Fruit fly (Drosophila melanogaster) whole organism, pupa: ENCODE data around the gene CG13023.
"Not testable (repeated sequence)": the region's sequence is repeated elsewhere in the genome, so short reads cannot be mapped to it uniquely, and the experiment has no call there.

Experiments
- CG10348 ChIP-seq: fragments of 200-800 bp; sonication (Bioruptor generic); IDR thresholded peaks from 2 replicates; pipeline ENCODE4 v1.3.6; 2022; ENCODE audit warnings: missing biosample characterization, missing genetic modification characterization
- CG12605 ChIP-seq: fragments of 200-800 bp; sonication (Bioruptor generic); IDR thresholded peaks from 2 replicates; pipeline ENCODE4 v1.3.6; 2022; ENCODE audit warnings: missing biosample characterization, missing genetic modification characterization
- CG13204 ChIP-seq: fragments of 200-800 bp; sonication (Bioruptor generic); optimal IDR thresholded peaks from 2 replicates; lab custom pipeline; 2018; ENCODE audit warnings: missing biosample characterization, mild to moderate bottlenecking, missing genetic modification characterization, moderate library complexity
- CG14655 ChIP-seq: fragments of 200-800 bp; sonication (Bioruptor generic); optimal IDR thresholded peaks from 3 replicates; lab custom pipeline; 2017; ENCODE audit warnings: mild to moderate bottlenecking, missing biosample characterization, missing genetic modification reagents, missing genetic modification characterization
- CG15710 ChIP-seq: fragments of 200-800 bp; sonication (Bioruptor generic); optimal IDR thresholded peaks from 2 replicates; lab custom pipeline; 2018; ENCODE audit warnings: missing biosample characterization, mild to moderate bottlenecking, missing genetic modification characterization, moderate library complexity
- CG17806 ChIP-seq: fragments of 200-800 bp; sonication (Bioruptor generic); optimal IDR thresholded peaks from 2 replicates; lab custom pipeline; 2018; ENCODE audit warnings: missing biosample characterization, mild to moderate bottlenecking, missing genetic modification characterization, moderate library complexity
- CG32121 ChIP-seq: fragments of 200-800 bp; sonication (Bioruptor generic); IDR thresholded peaks from 2 replicates; pipeline ENCODE4 v1.3.6; 2022; ENCODE audit warnings: missing biosample characterization, missing genetic modification characterization
- CG34367 ChIP-seq: fragments of 200-800 bp; sonication (Bioruptor generic); optimal IDR thresholded peaks from 2 replicates; lab custom pipeline; 2018; ENCODE audit warnings: missing biosample characterization, mild to moderate bottlenecking, missing genetic modification characterization
- CG4496 ChIP-seq: fragments of 200-800 bp; sonication (Bioruptor generic); IDR thresholded peaks from 3 replicates; pipeline ENCODE4 v1.3.6; 2022; ENCODE audit warnings: missing biosample characterization, missing genetic modification characterization
- CG8159 ChIP-seq: fragments of 200-800 bp; sonication (Bioruptor generic); optimal IDR thresholded peaks from 3 replicates; lab custom pipeline; 2018; ENCODE audit warnings: missing biosample characterization, mild to moderate bottlenecking, missing genetic modification characterization, moderate library complexity
- CG8301 ChIP-seq: fragments of 200-800 bp; sonication (Bioruptor generic); optimal IDR thresholded peaks from 2 replicates; lab custom pipeline; 2018; ENCODE audit warnings: missing biosample characterization, mild to moderate bottlenecking, missing genetic modification characterization
- CG9948 ChIP-seq: fragments of 200-800 bp; sonication (Bioruptor generic); optimal IDR thresholded peaks from 2 replicates; lab custom pipeline; 2018; ENCODE audit warnings: missing biosample characterization, mild to moderate bottlenecking, missing genetic modification characterization, moderate library complexity
- EcR ChIP-seq: fragments of 200-800 bp; sonication (Bioruptor generic); optimal IDR thresholded peaks from 3 replicates; lab custom pipeline; 2019; ENCODE audit warnings: missing biosample characterization, missing genetic modification characterization, mild to moderate bottlenecking, moderate library complexity, missing genetic modification reagents
- Ets98B ChIP-seq: fragments of 200-800 bp; sonication (Bioruptor generic); IDR thresholded peaks from 2 replicates; pipeline ENCODE4 v1.3.6; 2022; ENCODE audit warnings: missing biosample characterization, missing genetic modification characterization
- Pif1A ChIP-seq: fragments of 200-800 bp; sonication (Bioruptor generic); optimal IDR thresholded peaks from 3 replicates; lab custom pipeline; 2016; ENCODE audit warnings: missing biosample characterization, missing genetic modification characterization
- Pif1B ChIP-seq: fragments of 200-800 bp; sonication (Bioruptor generic); optimal IDR thresholded peaks from 3 replicates; lab custom pipeline; 2016; ENCODE audit warnings: missing biosample characterization, missing genetic modification characterization
- Snoo ChIP-seq: fragments of 200-800 bp; sonication (Bioruptor generic); optimal IDR thresholded peaks from 3 replicates; lab custom pipeline; 2017; ENCODE audit warnings: missing biosample characterization, mild to moderate bottlenecking, missing genetic modification characterization, inconsistent platforms
- fd96Ca ChIP-seq: fragments of 200-800 bp; sonication (Bioruptor generic); IDR thresholded peaks from 3 replicates; pipeline ENCODE4 v1.3.6; 2022; ENCODE audit warnings: missing biosample characterization, missing genetic modification characterization
- gl ChIP-seq: fragments of 200-800 bp; sonication (Bioruptor generic); optimal IDR thresholded peaks from 2 replicates; lab custom pipeline; 2018; ENCODE audit warnings: missing biosample characterization, mild to moderate bottlenecking, missing genetic modification characterization
- rn ChIP-seq: fragments of 200-800 bp; sonication (Bioruptor generic); IDR thresholded peaks from 2 replicates; pipeline ENCODE4 v1.3.6; 2022; ENCODE audit warnings: missing biosample characterization, missing genetic modification characterization

Gene CG13023

dm6 chr3L:16954522-16954921, 27.3 kb upstream of the CG13023 start, which contains the start of gene Ogdh:
Ogdh (plus strand) TSS chr3L:16954822.
- TF ChIP-seq CG17806 (tag; lab: Kevin White, UChicago); CG8159 (tag; lab: Kevin White, UChicago); CG12605 (GFP tag; lab: Robert Waterston, UW): not testable (repeated sequence)

dm6 chr3L:16944061-16944460, 16.8 kb upstream of the CG13023 start, which contains the start of gene Obp73a:
Obp73a (plus strand) TSS chr3L:16944361.
- TF ChIP-seq CG4496 (no peak), Ets98B (peak; percentile 10; the same call in 1 of the 2 replicates), CG14655 (GFP tag; lab: Kevin White, UChicago) (peak; percentile 46), CG9948 (tag; lab: Kevin White, UChicago) (no peak), CG8301 (tag; lab: Kevin White, UChicago) (peak; percentile 31)

dm6 chr3L:16941319-16941718, 14.1 kb upstream of the CG13023 start:
- peak; percentile 73 for TF ChIP-seq CG13204 (GFP tag; lab: Kevin White, UChicago)
- TF ChIP-seq CG14655 (GFP tag; lab: Kevin White, UChicago) = peak; percentile 58
- TF ChIP-seq CG17806 (tag; lab: Kevin White, UChicago) = peak; percentile 45
- peak; percentile 63 for TF ChIP-seq CG15710
- peak; percentile 12 for TF ChIP-seq gl (tag; lab: Kevin White, UChicago)
- TF ChIP-seq Pif1A = peak; percentile 58
- peak; percentile 23 for TF ChIP-seq CG9948 (tag; lab: Kevin White, UChicago)
- peak; percentile 32 for TF ChIP-seq Pif1B
- TF ChIP-seq CG8159 (tag; lab: Kevin White, UChicago) = peak; percentile 45
- TF ChIP-seq CG8301 (tag; lab: Kevin White, UChicago) = peak; percentile 31
- TF ChIP-seq fd96Ca (GFP tag; lab: Robert Waterston, UW) = no peak
- peak; percentile 49 for TF ChIP-seq CG34367 (tag; lab: Kevin White, UChicago)
- TF ChIP-seq EcR (GFP tag; lab: Kevin White, UChicago) = no peak
- TF ChIP-seq Ets98B = no peak

dm6 chr3L:16938852-16939251, 11.6 kb upstream of the CG13023 start, which contains the start of gene CG13022:
CG13022 (minus strand) TSS chr3L:16938952.
- TF ChIP-seq Ets98B = no peak
- no peak for TF ChIP-seq CG34367 (tag; lab: Kevin White, UChicago)
- TF ChIP-seq Pif1A = no peak
- TF ChIP-seq CG4496 = no peak
- TF ChIP-seq CG10348 (GFP tag; lab: Robert Waterston, UW) = no peak
- TF ChIP-seq CG13204 (GFP tag; lab: Kevin White, UChicago) = no peak
- no peak for TF ChIP-seq CG15710
- no peak for TF ChIP-seq EcR (GFP tag; lab: Kevin White, UChicago)
- no peak for TF ChIP-seq CG32121 (GFP tag; lab: Robert Waterston, UW)
- TF ChIP-seq CG17806 (tag; lab: Kevin White, UChicago) = no peak
- no peak for TF ChIP-seq CG8159 (tag; lab: Kevin White, UChicago)
- TF ChIP-seq fd96Ca (GFP tag; lab: Robert Waterston, UW) = no peak
- no peak for TF ChIP-seq rn (GFP tag; lab: Robert Waterston, UW)
- no peak for TF ChIP-seq Snoo (tag; lab: Kevin White, UChicago)
- no peak for TF ChIP-seq CG9948 (tag; lab: Kevin White, UChicago)
- no peak for TF ChIP-seq CG8301 (tag; lab: Kevin White, UChicago)
- no peak for TF ChIP-seq CG12605 (GFP tag; lab: Robert Waterston, UW)
- no peak for TF ChIP-seq Pif1B
- TF ChIP-seq CG14655 (GFP tag; lab: Kevin White, UChicago) = no peak
- TF ChIP-seq, all 21 proteins: peak for 0

- TF ChIP-seq Snoo (tag; lab: Kevin White, UChicago) (no peak), EcR (GFP tag; lab: Kevin White, UChicago) (peak; percentile 93), gl (tag; lab: Kevin White, UChicago) (no peak)
Measured at dm6 chr3L:16936689-16937088, 9.5 kb upstream of the CG13023 start.

dm6 chr3L:16935284-16935683, 8.1 kb upstream of the CG13023 start, which contains the start of gene CG11905:
CG11905 (minus strand) TSS chr3L:16935536.
- TF ChIP-seq Pif1A (no peak), EcR (GFP tag; lab: Kevin White, UChicago) (peak; percentile 78)

dm6 chr3L:16930522-16930921, 3.3 kb upstream of the CG13023 start:
- no peak for TF ChIP-seq CG10348 (GFP tag; lab: Robert Waterston, UW)
- TF ChIP-seq CG4496 = peak; percentile 59; the same call in 1 of the 3 replicates
- TF ChIP-seq CG14655 (GFP tag; lab: Kevin White, UChicago) = no peak
- TF ChIP-seq CG8301 (tag; lab: Kevin White, UChicago) = no peak
- TF ChIP-seq CG32121 (GFP tag; lab: Robert Waterston, UW) = no peak
- TF ChIP-seq EcR (GFP tag; lab: Kevin White, UChicago) = no peak
- no peak for TF ChIP-seq Snoo (tag; lab: Kevin White, UChicago)
- no peak for TF ChIP-seq Pif1A
